Worm (Caenorhabditis elegans): ENCODE results near the gene bath-5.
"Not testable (repeated sequence)": the region's sequence is repeated elsewhere in the genome, so short reads cannot be mapped to it uniquely, and the experiment has no call there.

DNA sequence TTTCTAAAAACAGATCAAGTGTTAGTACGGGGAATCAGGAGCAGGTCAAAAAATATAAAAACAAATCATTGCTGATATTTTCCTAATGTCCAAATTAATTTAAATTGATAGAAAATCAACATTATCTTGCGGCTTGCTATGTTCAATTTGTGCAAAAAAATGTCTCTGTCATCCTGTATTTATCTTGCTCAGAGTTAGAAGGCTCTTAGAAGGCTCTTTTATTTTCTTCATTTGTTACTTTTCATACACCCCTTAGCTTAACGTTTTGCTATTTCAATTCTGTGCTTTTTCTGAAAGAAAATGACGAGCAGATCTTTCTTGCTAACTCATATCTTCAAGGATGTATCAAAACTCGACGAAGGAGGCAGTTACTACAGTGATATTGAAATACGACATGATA is 33.2 kb downstream of the bath-5 start, which contains the start of gene math-19:
- TF ChIP-seq dpff-1 (tag; optimal IDR thresholded peaks at IDR 0.05); tbx-9 (tag; optimal IDR thresholded peaks at IDR 0.05; ENCODE audit: borderline replicate concordance); somi-1 (GFP tag; optimal IDR thresholded peaks at IDR 0.05); hrde-1 (tag; optimal IDR thresholded peaks at IDR 0.05; ENCODE audit: borderline replicate concordance); Y95B8A.8 (GFP tag; IDR thresholded peaks at IDR 0.05); tlf-1 (GFP tag; optimal IDR thresholded peaks at IDR 0.05): not testable (repeated sequence)
